Worm (Caenorhabditis elegans) whole organism, L1 larva: ENCODE results near the gene Y39B6A.27.

Source experiments
- dpl-1 ChIP-seq, 3 experiments: fragments of 150-350 bp in 2 of 3; sonication (generic microtip) in 1 of 3; optimal IDR thresholded peaks; 2 replicates each; lab custom pipeline; 2014 to 2017; ENCODE audit warnings: missing biosample characterization in 3 of 3, missing genetic modification characterization in 3 of 3, missing genetic modification reagents in 3 of 3
- pqm-1 ChIP-seq: sonication (generic microtip); optimal IDR thresholded peaks from 3 replicates; lab custom pipeline; 2017; ENCODE audit warnings: missing biosample characterization, missing genetic modification characterization
- snpc-4 ChIP-seq: fragments of 150-350 bp; optimal IDR thresholded peaks from 2 replicates; lab custom pipeline; 2014; ENCODE audit warnings: missing biosample characterization, missing genetic modification characterization

DNA sequence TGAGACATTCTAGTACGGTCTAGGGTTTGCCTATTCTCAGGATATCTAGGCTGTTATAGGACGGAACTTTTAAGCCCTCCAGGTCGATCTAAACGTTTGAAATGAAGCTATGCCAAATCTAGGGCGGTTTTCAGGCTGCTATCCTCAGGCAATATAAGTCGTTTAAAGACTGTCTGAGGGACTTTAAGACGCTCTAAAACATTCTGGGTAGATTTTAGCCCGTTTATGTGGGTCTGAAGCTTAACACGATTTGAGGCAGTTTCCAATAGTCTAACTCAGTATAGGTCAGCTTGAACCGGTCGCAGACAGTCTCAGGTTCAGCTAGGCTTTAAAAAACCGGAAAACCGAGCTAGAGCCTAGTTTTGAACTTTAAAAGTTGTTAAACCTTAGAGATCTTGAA lies 19.3 kb downstream of the Y39B6A.27 start:
- no peak for TF ChIP-seq pqm-1
- TF ChIP-seq snpc-4 (tag; lab: Kevin White, UChicago) = no peak
- no peak for TF ChIP-seq dpl-1 (GFP tag; optimal IDR thresholded peaks at IDR 0.05; lab: Kevin White, UChicago)
